Fruit fly (Drosophila melanogaster): ENCODE data around the gene CG15818.
A peak's percentile ranks its signal among the peaks of the same experiment; 100 is the strongest.

CG15818 gene

dm6 chr2L:7387813-7388558 is 22.7 kb upstream of the CG15818 start, which contains the start of the genes CG5149 and gudu:
TSS of gene CG5149 (minus strand) at chr2L:7388253.
TSS of gene gudu (plus strand) at chr2L:7388508.
- TF ChIP-seq CG13204 (GFP tag; optimal IDR thresholded peaks at IDR 0.05), result no peak
- peak; percentile 14 for TF ChIP-seq D1 (tag; optimal IDR thresholded peaks at IDR 0.05)
- no peak for TF ChIP-seq CG12605 (GFP tag; IDR thresholded peaks at IDR 0.05)
- no peak for TF ChIP-seq CG34367 (tag; optimal IDR thresholded peaks at IDR 0.05)
- TF ChIP-seq gl (tag; optimal IDR thresholded peaks at IDR 0.05), result no peak
- TF ChIP-seq CG15710 (tag; optimal IDR thresholded peaks at IDR 0.05), result peak; percentile 13
- TF ChIP-seq CG17806 (tag; optimal IDR thresholded peaks at IDR 0.05), result no peak
- peak; percentile 62; the same call in 2 of the 3 replicates for TF ChIP-seq fd96Ca (GFP tag; IDR thresholded peaks at IDR 0.05)
- no peak for TF ChIP-seq CG8301 (tag; optimal IDR thresholded peaks at IDR 0.05)
- TF ChIP-seq Ets98B (GFP tag; IDR thresholded peaks at IDR 0.05), result peak; percentile 24; the same call in 1 of the 2 replicates
- TF ChIP-seq CG8159 (tag; optimal IDR thresholded peaks at IDR 0.05), result no peak
- no peak for TF ChIP-seq CG10348 (GFP tag; IDR thresholded peaks at IDR 0.05)
- no peak for TF ChIP-seq CG9948 (tag; optimal IDR thresholded peaks at IDR 0.05)
- TF ChIP-seq CG4496 (GFP tag; IDR thresholded peaks at IDR 0.05), result peak; percentile 21; the same call in 1 of the 3 replicates
- no peak for TF ChIP-seq CG14655 (GFP tag; optimal IDR thresholded peaks at IDR 0.05)
- 0 out of 2 replicates have a peak, but pooled peaks have one; percentile 17 for TF ChIP-seq rn (GFP tag; IDR thresholded peaks at IDR 0.05)
- no peak for TF ChIP-seq CG32121 (GFP tag; IDR thresholded peaks at IDR 0.05)
- no peak for TF ChIP-seq Pif1B (GFP tag; optimal IDR thresholded peaks at IDR 0.05)
- no peak for TF ChIP-seq Pif1A (GFP tag; optimal IDR thresholded peaks at IDR 0.05)
- TF ChIP-seq Snoo (tag; optimal IDR thresholded peaks at IDR 0.05), result peak; percentile 26
- TF ChIP-seq EcR (GFP tag; optimal IDR thresholded peaks at IDR 0.05), result peak; percentile 59

- TF ChIP-seq CG17806 (tag; optimal IDR thresholded peaks at IDR 0.05), result peak; percentile 25
- peak; percentile 37 for TF ChIP-seq Snoo (tag; optimal IDR thresholded peaks at IDR 0.05)
- peak; percentile 10 for TF ChIP-seq CG9948 (tag; optimal IDR thresholded peaks at IDR 0.05)
- no peak for TF ChIP-seq Pif1B (GFP tag; optimal IDR thresholded peaks at IDR 0.05)
- TF ChIP-seq Ets98B (GFP tag; IDR thresholded peaks at IDR 0.05), result 0 out of 2 replicates have a peak, but pooled peaks have one; percentile 6
- peak; percentile 41 for TF ChIP-seq CG8159 (tag; optimal IDR thresholded peaks at IDR 0.05)
- TF ChIP-seq CG4496 (GFP tag; IDR thresholded peaks at IDR 0.05), result no peak
- no peak for TF ChIP-seq CG12605 (GFP tag; IDR thresholded peaks at IDR 0.05)
- peak; percentile 23 for TF ChIP-seq CG15710 (tag; optimal IDR thresholded peaks at IDR 0.05)
Observed at dm6 chr2L:7395813-7396212, 14.9 kb upstream of the CG15818 start.

dm6 chr2L:7396962-7397361 is 13.7 kb upstream of the CG15818 start:
- TF ChIP-seq CG34367 (tag; optimal IDR thresholded peaks at IDR 0.05), result peak; percentile 53
- no peak for TF ChIP-seq EcR (GFP tag; optimal IDR thresholded peaks at IDR 0.05)
- TF ChIP-seq Snoo (tag; optimal IDR thresholded peaks at IDR 0.05), result peak; percentile 64
- TF ChIP-seq CG8159 (tag; optimal IDR thresholded peaks at IDR 0.05), result peak; percentile 86
- peak; percentile 76 for TF ChIP-seq CG15710 (tag; optimal IDR thresholded peaks at IDR 0.05)
- no peak; the same call in none of the 3 replicates for TF ChIP-seq fd96Ca (GFP tag; IDR thresholded peaks at IDR 0.05)
- TF ChIP-seq Ets98B (GFP tag; IDR thresholded peaks at IDR 0.05), result peak; percentile 83
- no peak for TF ChIP-seq D1 (tag; optimal IDR thresholded peaks at IDR 0.05)
- TF ChIP-seq CG10348 (GFP tag; IDR thresholded peaks at IDR 0.05), result no peak
- peak; percentile 35; the same call in 1 of the 2 replicates for TF ChIP-seq rn (GFP tag; IDR thresholded peaks at IDR 0.05)
- peak; percentile 39; the same call in 1 of the 2 replicates for TF ChIP-seq CG12605 (GFP tag; IDR thresholded peaks at IDR 0.05)
- TF ChIP-seq CG9948 (tag; optimal IDR thresholded peaks at IDR 0.05), result peak; percentile 68
- TF ChIP-seq gl (tag; optimal IDR thresholded peaks at IDR 0.05), result peak; percentile 65
- TF ChIP-seq Pif1B (GFP tag; optimal IDR thresholded peaks at IDR 0.05), result peak; percentile 48
- peak; percentile 69 for TF ChIP-seq CG8301 (tag; optimal IDR thresholded peaks at IDR 0.05)
- TF ChIP-seq CG4496 (GFP tag; IDR thresholded peaks at IDR 0.05), result peak; percentile 90
- no peak for TF ChIP-seq CG13204 (GFP tag; optimal IDR thresholded peaks at IDR 0.05)
- TF ChIP-seq CG14655 (GFP tag; optimal IDR thresholded peaks at IDR 0.05), result peak; percentile 71
- TF ChIP-seq Pif1A (GFP tag; optimal IDR thresholded peaks at IDR 0.05), result peak; percentile 79
- peak; percentile 79 for TF ChIP-seq CG17806 (tag; optimal IDR thresholded peaks at IDR 0.05)
- TF ChIP-seq CG32121 (GFP tag; IDR thresholded peaks at IDR 0.05), result peak; percentile 78

- TF ChIP-seq Snoo (tag; optimal IDR thresholded peaks at IDR 0.05) (no peak), CG9948 (tag; optimal IDR thresholded peaks at IDR 0.05) (no peak), CG14655 (GFP tag; optimal IDR thresholded peaks at IDR 0.05) (no peak), CG32121 (GFP tag; IDR thresholded peaks at IDR 0.05) (no peak), D1 (tag; optimal IDR thresholded peaks at IDR 0.05) (no peak), CG34367 (tag; optimal IDR thresholded peaks at IDR 0.05) (no peak), gl (tag; optimal IDR thresholded peaks at IDR 0.05) (no peak), rn (GFP tag; IDR thresholded peaks at IDR 0.05) (no peak), CG13204 (GFP tag; optimal IDR thresholded peaks at IDR 0.05) (no peak), Pif1A (GFP tag; optimal IDR thresholded peaks at IDR 0.05) (no peak), Pif1B (GFP tag; optimal IDR thresholded peaks at IDR 0.05) (no peak), fd96Ca (GFP tag; IDR thresholded peaks at IDR 0.05) (no peak), CG10348 (GFP tag; IDR thresholded peaks at IDR 0.05) (no peak), CG4496 (GFP tag; IDR thresholded peaks at IDR 0.05) (no peak), CG8301 (tag; optimal IDR thresholded peaks at IDR 0.05) (no peak), Ets98B (GFP tag; IDR thresholded peaks at IDR 0.05) (no peak), CG12605 (GFP tag; IDR thresholded peaks at IDR 0.05) (no peak), CG17806 (tag; optimal IDR thresholded peaks at IDR 0.05) (no peak), EcR (GFP tag; optimal IDR thresholded peaks at IDR 0.05) (no peak)
Observed at dm6 chr2L:7397746-7398145, 13.0 kb upstream of the CG15818 start.

dm6 chr2L:7398528-7398927 is 12.2 kb upstream of the CG15818 start, which contains the start of gene CG5160:
TSS of gene CG5160 (minus strand) at chr2L:7398750.
- TF ChIP-seq CG9948 (tag; optimal IDR thresholded peaks at IDR 0.05), result no peak
- no peak for TF ChIP-seq Pif1A (GFP tag; optimal IDR thresholded peaks at IDR 0.05)
- TF ChIP-seq CG10348 (GFP tag; IDR thresholded peaks at IDR 0.05), result no peak
- TF ChIP-seq CG8159 (tag; optimal IDR thresholded peaks at IDR 0.05), result no peak
- TF ChIP-seq CG12605 (GFP tag; IDR thresholded peaks at IDR 0.05), result no peak
- TF ChIP-seq Pif1B (GFP tag; optimal IDR thresholded peaks at IDR 0.05), result no peak
- TF ChIP-seq Snoo (tag; optimal IDR thresholded peaks at IDR 0.05), result no peak
- TF ChIP-seq EcR (GFP tag; optimal IDR thresholded peaks at IDR 0.05), result no peak
- no peak for TF ChIP-seq CG34367 (tag; optimal IDR thresholded peaks at IDR 0.05)
- no peak for TF ChIP-seq CG14655 (GFP tag; optimal IDR thresholded peaks at IDR 0.05)
- no peak for TF ChIP-seq CG13204 (GFP tag; optimal IDR thresholded peaks at IDR 0.05)
